Worm (Caenorhabditis elegans) whole organism, young adult: ENCODE measurements around the gene srb-3.

Experiments used
- F49E8.2 ChIP-seq: sonication (generic microtip); optimal IDR thresholded peaks from 3 replicates; lab custom pipeline; 2017; ENCODE audit warnings: missing genetic modification characterization, mild to moderate bottlenecking, missing compliant biosample characterization, antibody characterized with exemption, moderate library complexity; ENCODE audit not compliant: insufficient read depth
- athp-1 ChIP-seq: sonication (generic microtip); optimal IDR thresholded peaks from 2 replicates; lab custom pipeline; 2017; ENCODE audit warnings: mild to moderate bottlenecking, missing genetic modification characterization, missing compliant biosample characterization
- ccch-3 ChIP-seq: fragments of 200-800 bp; sonication (Bioruptor generic); optimal IDR thresholded peaks from 2 replicates; lab custom pipeline; 2018; ENCODE audit warnings: mild to moderate bottlenecking, missing genetic modification characterization, missing compliant biosample characterization
- cebp-2 ChIP-seq: fragments of 200-800 bp; sonication (Bioruptor generic); IDR thresholded peaks from 2 replicates; pipeline ENCODE4 v1.3.6; 2022; ENCODE audit warnings: missing genetic modification characterization, missing compliant biosample characterization
- ets-4 ChIP-seq: fragments of 200-800 bp; sonication (Bioruptor generic); optimal IDR thresholded peaks from 2 replicates; lab custom pipeline; 2018; ENCODE audit warnings: mild to moderate bottlenecking, missing genetic modification characterization, missing compliant biosample characterization
- madf-8 ChIP-seq: fragments of 200-800 bp; sonication (Bioruptor generic); conservative IDR thresholded peaks from 2 replicates; pipeline ENCODE4 v1.3.6; 2022; ENCODE audit warnings: missing genetic modification reagents, missing genetic modification characterization, missing compliant biosample characterization
- nhr-90 ChIP-seq: sonication (generic microtip); optimal IDR thresholded peaks from 2 replicates; lab custom pipeline; 2016; ENCODE audit warnings: missing genotype, mild to moderate bottlenecking, missing genetic modification characterization, missing compliant biosample characterization

- no peak for TF ChIP-seq nhr-90 (tag; lab: Kevin White, UChicago)
- no peak for TF ChIP-seq ets-4 (GFP tag; lab: Kevin White, UChicago)
- TF ChIP-seq F49E8.2 (tag; lab: Kevin White, UChicago), result no peak
- TF ChIP-seq cebp-2 (GFP tag; lab: Robert Waterston, UW), result no peak
- TF ChIP-seq ccch-3 (GFP tag; lab: Kevin White, UChicago), result no peak
- no peak for TF ChIP-seq athp-1 (tag; lab: Kevin White, UChicago)
- TF ChIP-seq madf-8 (GFP tag; lab: Robert Waterston, UW), result no peak
These were observed 36.6 kb downstream of the srb-3 start, which contains the start of gene lgc-56 for ce11 chrII:5130081-5130480.
